Worm (Caenorhabditis elegans) whole organism, young adult: ENCODE data around the gene cyp-34A6.

Experiments
- F33H1.4 ChIP-seq: fragments of 200-800 bp; sonication (Bioruptor generic); IDR thresholded peaks from 2 replicates; pipeline ENCODE4 v1.3.6; 2022; ENCODE audit warnings: missing genetic modification reagents, missing genetic modification characterization, missing compliant biosample characterization
- F37B4.10 ChIP-seq: fragments of 200-800 bp; sonication (Bioruptor generic); IDR thresholded peaks from 2 replicates; pipeline ENCODE4 v1.3.6; 2022; ENCODE audit warnings: missing genetic modification characterization, missing compliant biosample characterization
- T26A5.8 ChIP-seq: sonication (generic microtip); optimal IDR thresholded peaks from 2 replicates; lab custom pipeline; 2016; ENCODE audit warnings: missing genetic modification characterization, missing compliant biosample characterization
- Y53G8AR.9 ChIP-seq: fragments of 200-800 bp; sonication (Bioruptor generic); conservative IDR thresholded peaks from 2 replicates; pipeline ENCODE4 v1.3.6; 2022; ENCODE audit warnings: missing genetic modification reagents, missing genetic modification characterization, missing compliant biosample characterization
- Y67H2A.10 ChIP-seq: fragments of 200-800 bp; sonication (Bioruptor generic); conservative IDR thresholded peaks from 2 replicates; pipeline ENCODE4 v1.3.6; 2022; ENCODE audit warnings: missing genetic modification reagents, missing genetic modification characterization, missing compliant biosample characterization
- Y95B8A.8 ChIP-seq: fragments of 200-800 bp; sonication (Bioruptor generic); IDR thresholded peaks from 2 replicates; pipeline ENCODE4 v1.3.6; 2022; ENCODE audit warnings: missing genetic modification reagents, missing genetic modification characterization, missing compliant biosample characterization
- aptf-2 ChIP-seq: fragments of 200-800 bp; sonication (Bioruptor generic); conservative IDR thresholded peaks from 2 replicates; pipeline ENCODE4 v1.3.6; 2022; ENCODE audit warnings: missing genetic modification reagents, missing genetic modification characterization, missing compliant biosample characterization
- attf-3 ChIP-seq: fragments of 200-800 bp; sonication (Bioruptor generic); conservative IDR thresholded peaks from 2 replicates; pipeline ENCODE4 v1.3.6; 2022; ENCODE audit warnings: missing genetic modification reagents, missing genetic modification characterization, missing compliant biosample characterization
- ccch-3 ChIP-seq: fragments of 200-800 bp; sonication (Bioruptor generic); optimal IDR thresholded peaks from 2 replicates; lab custom pipeline; 2018; ENCODE audit warnings: mild to moderate bottlenecking, missing genetic modification characterization, missing compliant biosample characterization
- ceh-40 ChIP-seq: fragments of 200-800 bp; sonication (Bioruptor generic); IDR thresholded peaks from 2 replicates; pipeline ENCODE4 v1.3.6; 2022; ENCODE audit warnings: missing genetic modification characterization, missing compliant biosample characterization
- ceh-79 ChIP-seq: sonication (generic microtip); optimal IDR thresholded peaks from 2 replicates; lab custom pipeline; 2017; ENCODE audit warnings: mild to moderate bottlenecking, missing genetic modification characterization, missing compliant biosample characterization
- dpl-1 ChIP-seq: fragments of 150-350 bp; optimal IDR thresholded peaks from 2 replicates; lab custom pipeline; 2014; ENCODE audit warnings: missing biosample characterization, missing genetic modification reagents, missing genetic modification characterization
- egl-18 ChIP-seq: fragments of 200-800 bp; sonication (Bioruptor generic); IDR thresholded peaks from 2 replicates; pipeline ENCODE4 v1.3.6; 2022; ENCODE audit warnings: missing genetic modification reagents, missing genetic modification characterization, missing compliant biosample characterization
- ets-4 ChIP-seq: fragments of 200-800 bp; sonication (Bioruptor generic); optimal IDR thresholded peaks from 2 replicates; lab custom pipeline; 2018; ENCODE audit warnings: mild to moderate bottlenecking, missing genetic modification characterization, missing compliant biosample characterization
- fkh-3 ChIP-seq: sonication (generic microtip); optimal IDR thresholded peaks from 2 replicates; lab custom pipeline; 2016; ENCODE audit warnings: mild to moderate bottlenecking, missing genetic modification characterization, missing compliant biosample characterization
- him-1 ChIP-seq: sonication (generic microtip); optimal IDR thresholded peaks from 2 replicates; lab custom pipeline; 2016; ENCODE audit warnings: missing genotype, missing genetic modification reagents, missing genetic modification characterization, missing compliant biosample characterization
- hlh-12 ChIP-seq: sonication (generic microtip); optimal IDR thresholded peaks from 2 replicates; lab custom pipeline; 2016; ENCODE audit warnings: missing genetic modification characterization, missing compliant biosample characterization
- hmg-1.2 ChIP-seq: fragments of 200-800 bp; sonication (Bioruptor generic); IDR thresholded peaks from 2 replicates; pipeline ENCODE4 v1.3.6; 2022; ENCODE audit warnings: missing genetic modification reagents, missing genetic modification characterization, missing compliant biosample characterization
- hmg-20 ChIP-seq: fragments of 200-800 bp; sonication (Bioruptor generic); IDR thresholded peaks from 2 replicates; pipeline ENCODE4 v1.3.6; 2022; ENCODE audit warnings: missing genetic modification reagents, missing genetic modification characterization, missing compliant biosample characterization
- let-607 ChIP-seq, 2 experiments: fragments of 200-800 bp in 1 of 2; sonication (Bioruptor generic) in 1 of 2; sonication (generic microtip) in 1 of 2; optimal IDR thresholded peaks; 2 replicates each; lab custom pipeline; 2016 to 2018; ENCODE audit warnings: mild to moderate bottlenecking in 2 of 2, missing compliant biosample characterization in 2 of 2, missing genetic modification characterization in 2 of 2, moderate library complexity in 2 of 2, missing genotype in 1 of 2
- madf-3 ChIP-seq: fragments of 200-800 bp; sonication (Bioruptor generic); IDR thresholded peaks from 2 replicates; pipeline ENCODE4 v1.3.6; 2022; ENCODE audit warnings: missing genetic modification reagents, missing genetic modification characterization, missing compliant biosample characterization
- mxl-1 ChIP-seq: sonication (generic microtip); optimal IDR thresholded peaks from 2 replicates; lab custom pipeline; 2016; ENCODE audit warnings: missing genetic modification characterization, missing compliant biosample characterization
- nfya-1 ChIP-seq: sonication (generic microtip); optimal IDR thresholded peaks from 2 replicates; lab custom pipeline; 2017; ENCODE audit warnings: antibody characterized with exemption, missing compliant biosample characterization, missing genetic modification characterization, borderline replicate concordance; ENCODE audit not compliant: insufficient read depth
- nhr-120 ChIP-seq: fragments of 200-800 bp; sonication (Bioruptor generic); IDR thresholded peaks from 2 replicates; pipeline ENCODE4 v1.3.6; 2022; ENCODE audit warnings: missing genetic modification characterization, missing compliant biosample characterization
- nhr-80 ChIP-seq: sonication (generic microtip); optimal IDR thresholded peaks from 2 replicates; lab custom pipeline; 2016; ENCODE audit warnings: missing genetic modification characterization, missing compliant biosample characterization
- rec-8 ChIP-seq, 2 experiments: sonication (generic microtip); optimal IDR thresholded peaks; 2 replicates each; lab custom pipeline; 2016; ENCODE audit warnings: mild to moderate bottlenecking in 2 of 2, missing genetic modification characterization in 2 of 2, missing genetic modification reagents in 2 of 2, missing genotype in 2 of 2, missing biosample characterization in 1 of 2, missing compliant biosample characterization in 1 of 2, moderate library complexity in 1 of 2
- rpc-1 ChIP-seq, 2 experiments: fragments of 150-350 bp in 1 of 2; sonication (generic microtip) in 1 of 2; optimal IDR thresholded peaks; 2 replicates each; lab custom pipeline; 2014 to 2018; ENCODE audit warnings: missing biosample characterization in 1 of 2, missing genetic modification characterization in 1 of 2, missing genetic modification reagents in 1 of 2, missing genotype in 1 of 2
- sea-2 ChIP-seq: fragments of 200-800 bp; sonication (Bioruptor generic); IDR thresholded peaks from 2 replicates; pipeline ENCODE4 v1.3.6; 2022; ENCODE audit warnings: missing genetic modification characterization, missing compliant biosample characterization
- snpc-4 ChIP-seq, 5 experiments: fragments of 150-350 bp in 1 of 5; sonication (generic microtip) in 4 of 5; optimal IDR thresholded peaks; 2 replicates each; lab custom pipeline; 2014 to 2018; ENCODE audit warnings: missing genetic modification characterization in 5 of 5, missing biosample characterization in 3 of 5, antibody characterized with exemption in 2 of 5, mild to moderate bottlenecking in 2 of 5, missing compliant biosample characterization in 2 of 5, missing genotype in 2 of 5, moderate library complexity in 2 of 5, missing genetic modification reagents in 1 of 5
- zim-3 ChIP-seq: sonication (generic microtip); optimal IDR thresholded peaks from 2 replicates; lab custom pipeline; 2017; ENCODE audit warnings: mild to moderate bottlenecking, missing genetic modification characterization, moderate library complexity, missing compliant biosample characterization
- ztf-18 ChIP-seq: sonication (generic microtip); optimal IDR thresholded peaks from 2 replicates; lab custom pipeline; 2016; ENCODE audit warnings: missing genotype, mild to moderate bottlenecking, missing genetic modification characterization, missing compliant biosample characterization

cyp-34A6 gene

ce11 chrV:3927522-3927921 lies 33.6 kb downstream of the cyp-34A6 start:
- no peak for TF ChIP-seq zim-3 (tag; lab: Kevin White, UChicago)
- TF ChIP-seq nhr-120 (GFP tag; lab: Robert Waterston, UW), result 0 out of 2 replicates have a peak, but pooled peaks have one; percentile 43
- 0 out of 2 replicates have a peak, but pooled peaks have one; percentile 30 for TF ChIP-seq egl-18 (GFP tag; lab: Robert Waterston, UW)
- TF ChIP-seq hmg-1.2, result peak; percentile 57
- no peak for TF ChIP-seq fkh-3 (tag; lab: Kevin White, UChicago)
- 0 out of 2 replicates have a peak, but pooled peaks have one; percentile 78 for TF ChIP-seq F37B4.10 (GFP tag; lab: Robert Waterston, UW)
- TF ChIP-seq Y53G8AR.9 (GFP tag; lab: Robert Waterston, UW), result no peak
- no peak for TF ChIP-seq snpc-4 (GFP tag; optimal IDR thresholded peaks at IDR 0.05; lab: Kevin White, UChicago)
- TF ChIP-seq snpc-4 (tag; optimal IDR thresholded peaks at IDR 0.05; lab: Kevin White, UChicago), result peak in 2 of 4 experiments; percentile 74 to 84
- TF ChIP-seq, all 124 proteins: peak for 5

ce11 chrV:3922547-3922946 lies 38.6 kb downstream of the cyp-34A6 start:
- 0 out of 2 replicates have a peak, but pooled peaks have one; percentile 45 for TF ChIP-seq madf-3 (GFP tag; lab: Robert Waterston, UW)
- no peak for TF ChIP-seq Y67H2A.10 (GFP tag; lab: Robert Waterston, UW)

DNA sequence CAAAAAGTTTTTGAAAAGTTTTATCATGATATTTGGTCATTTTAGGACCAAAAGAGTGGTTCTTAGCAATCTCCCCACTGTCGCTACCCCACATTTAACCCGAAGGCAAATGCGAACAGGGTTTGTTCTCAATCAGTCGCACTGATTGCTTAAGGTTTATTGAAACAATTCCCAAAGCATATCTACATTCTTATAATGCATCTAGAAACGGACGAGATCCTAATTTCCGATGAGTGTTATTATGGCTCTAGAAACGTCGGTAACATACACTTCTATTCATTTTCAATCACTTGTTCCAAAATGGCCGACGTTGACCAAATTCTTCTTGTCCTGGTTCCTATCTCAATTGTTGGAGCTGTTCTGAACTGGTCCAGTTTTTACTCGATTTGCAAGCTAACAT lies 39.5 kb downstream of the cyp-34A6 start, which contains the start of gene srx-65:
Gene srx-65 (plus strand): TSS at position 301 of the 400 bp plus-strand sequence.
- TF ChIP-seq rpc-1 (optimal IDR thresholded peaks at IDR 0.05; lab: Kevin White, UChicago) (no peak), rpc-1 (tag; optimal IDR thresholded peaks at IDR 0.05; lab: Kevin White, UChicago) (no peak), sea-2 (no peak), dpl-1 (GFP tag; lab: Kevin White, UChicago) (no peak), ceh-40 (GFP tag; lab: Robert Waterston, UW) (no peak), ets-4 (GFP tag; lab: Kevin White, UChicago) (no peak), let-607 (tag; optimal IDR thresholded peaks at IDR 0.05; lab: Kevin White, UChicago) (no peak), hmg-1.2 (no peak)

- no peak for TF ChIP-seq nfya-1 (tag; lab: Kevin White, UChicago)
- no peak for TF ChIP-seq him-1 (tag; lab: Kevin White, UChicago)
- TF ChIP-seq T26A5.8 (tag; lab: Kevin White, UChicago), result no peak
- TF ChIP-seq Y95B8A.8 (GFP tag; lab: Robert Waterston, UW), result no peak
- TF ChIP-seq hmg-20 (GFP tag; lab: Robert Waterston, UW), result no peak
- no peak for TF ChIP-seq madf-3 (GFP tag; lab: Robert Waterston, UW)
- TF ChIP-seq nhr-80, result no peak
- TF ChIP-seq hlh-12, result no peak
- no peak for TF ChIP-seq mxl-1 (tag; lab: Kevin White, UChicago)
- TF ChIP-seq ccch-3 (GFP tag; lab: Kevin White, UChicago), result no peak
- TF ChIP-seq ceh-79 (tag; lab: Kevin White, UChicago), result no peak
- TF ChIP-seq ztf-18 (tag; lab: Kevin White, UChicago), result no peak
- TF ChIP-seq Y53G8AR.9 (GFP tag; lab: Robert Waterston, UW), result no peak
- no peak for TF ChIP-seq rec-8 (tag; optimal IDR thresholded peaks at IDR 0.05; lab: Kevin White, UChicago)
- no peak for TF ChIP-seq F33H1.4 (GFP tag; lab: Robert Waterston, UW)
- TF ChIP-seq aptf-2 (GFP tag; lab: Robert Waterston, UW), result no peak
- no peak for TF ChIP-seq attf-3
Observed at ce11 chrV:3919289-3919688, 41.8 kb downstream of the cyp-34A6 start, which contains the start of gene srx-66. TSS of gene srx-66 (plus strand) at chrV:3919589.
